Fruit fly (Drosophila melanogaster): ENCODE data around the gene CG32187.

The CG32187 gene

DNA sequence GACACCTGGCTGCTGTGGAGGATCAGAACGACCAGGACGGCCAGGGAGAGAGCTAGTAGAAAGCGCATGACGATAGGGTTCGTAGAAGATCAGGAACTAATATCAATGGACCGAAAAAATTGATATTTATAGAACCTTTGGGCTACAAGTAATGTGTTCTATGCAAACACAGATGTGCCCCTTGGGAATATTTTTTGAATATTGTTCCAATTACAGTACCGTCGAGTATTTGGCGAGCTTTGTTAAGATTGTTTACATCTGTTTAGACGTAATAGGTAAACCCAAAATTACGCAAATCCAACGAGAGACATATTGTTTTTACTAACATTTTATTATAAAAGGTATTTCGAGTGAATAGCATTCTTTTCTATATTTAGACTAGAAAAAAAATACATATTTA is 28.9 kb upstream of the CG32187 start, which contains the start of gene CG32189:
TSS of gene CG32189 (minus strand) at position 101 of the 400 bp plus-strand sequence.
- TF ChIP-seq CG12605 (GFP tag; IDR thresholded peaks at IDR 0.05) (no peak), Ets98B (GFP tag; IDR thresholded peaks at IDR 0.05) (no peak), D1 (tag; optimal IDR thresholded peaks at IDR 0.05) (no peak), CG15710 (tag; optimal IDR thresholded peaks at IDR 0.05) (no peak), CG4496 (GFP tag; IDR thresholded peaks at IDR 0.05) (no peak), CG10348 (GFP tag; IDR thresholded peaks at IDR 0.05) (no peak), CG8159 (tag; optimal IDR thresholded peaks at IDR 0.05) (no peak), CG32121 (GFP tag; IDR thresholded peaks at IDR 0.05) (no peak), fd96Ca (GFP tag; IDR thresholded peaks at IDR 0.05) (no peak), Pif1B (GFP tag; optimal IDR thresholded peaks at IDR 0.05) (no peak), gl (tag; optimal IDR thresholded peaks at IDR 0.05) (no peak)

DNA sequence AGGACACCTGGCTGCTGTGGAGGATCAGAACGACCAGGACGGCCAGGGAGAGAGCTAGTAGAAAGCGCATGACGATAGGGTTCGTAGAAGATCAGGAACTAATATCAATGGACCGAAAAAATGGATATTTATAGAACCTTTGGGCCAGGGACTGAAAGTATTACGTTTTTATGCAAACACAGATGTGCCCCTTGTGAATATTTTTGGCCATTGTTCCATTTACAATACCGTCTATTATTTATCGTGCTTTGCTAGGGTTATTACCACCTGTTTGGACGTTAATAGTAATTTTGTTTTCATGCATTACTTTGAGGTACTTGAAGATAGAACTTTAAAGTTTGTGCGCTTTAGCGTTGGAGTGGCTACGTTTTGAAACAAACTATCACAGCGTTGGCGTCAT is 27.4 kb upstream of the CG32187 start, which contains the start of gene CG32188:
TSS of gene CG32188 (minus strand) at position 101 of the 400 bp plus-strand sequence.
- no peak for TF ChIP-seq CG15710 (tag; optimal IDR thresholded peaks at IDR 0.05)
- TF ChIP-seq CG17806 (tag; optimal IDR thresholded peaks at IDR 0.05), result no peak
- TF ChIP-seq CG8159 (tag; optimal IDR thresholded peaks at IDR 0.05), result no peak
- no peak for TF ChIP-seq CG10348 (GFP tag; IDR thresholded peaks at IDR 0.05)
- no peak for TF ChIP-seq Pif1A (GFP tag; optimal IDR thresholded peaks at IDR 0.05)
- TF ChIP-seq CG12605 (GFP tag; IDR thresholded peaks at IDR 0.05), result no peak
- no peak for TF ChIP-seq CG13204 (GFP tag; optimal IDR thresholded peaks at IDR 0.05)
- no peak for TF ChIP-seq gl (tag; optimal IDR thresholded peaks at IDR 0.05)
- no peak for TF ChIP-seq fd96Ca (GFP tag; IDR thresholded peaks at IDR 0.05)
- TF ChIP-seq CG32121 (GFP tag; IDR thresholded peaks at IDR 0.05), result no peak
- no peak for TF ChIP-seq rn (GFP tag; IDR thresholded peaks at IDR 0.05)
- no peak for TF ChIP-seq CG14655 (GFP tag; optimal IDR thresholded peaks at IDR 0.05)
- no peak for TF ChIP-seq Pif1B (GFP tag; optimal IDR thresholded peaks at IDR 0.05)

DNA sequence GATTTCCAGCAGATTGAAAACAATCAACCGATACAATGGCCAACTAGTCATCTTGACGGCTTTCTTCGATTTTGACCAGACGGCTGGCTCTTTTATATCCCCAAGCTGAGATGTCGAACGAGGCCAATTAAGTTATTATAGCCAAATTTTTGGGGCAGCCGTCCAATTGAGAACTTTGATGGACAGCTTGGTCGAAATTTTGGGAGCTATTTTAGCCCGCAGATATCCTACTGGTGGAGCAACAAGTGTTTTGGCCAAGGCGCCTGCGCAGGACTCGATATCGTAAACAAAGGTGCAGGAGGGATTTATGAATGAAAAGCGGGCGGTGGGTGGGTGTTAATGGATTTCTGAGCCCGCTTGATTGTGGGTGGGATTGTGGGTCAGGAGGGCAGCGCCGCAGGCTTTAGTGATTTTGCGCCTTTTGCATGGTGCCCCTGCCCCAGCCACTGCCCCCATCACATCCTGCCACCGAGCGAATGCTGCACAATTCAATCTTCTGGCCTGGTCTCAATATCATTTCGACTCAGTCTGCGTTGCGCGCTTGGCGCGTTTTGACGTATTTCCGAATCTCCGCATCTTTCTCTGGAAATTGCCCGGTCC is 16.7 kb upstream of the CG32187 start, which contains the start of the genes Ir75c and Grd:
TSS of gene Ir75c (minus strand) at position 51 of the 600 bp plus-strand sequence.
TSS of gene Grd (plus strand) at position 550 of the 600 bp plus-strand sequence.
- TF ChIP-seq CG34367 (tag; optimal IDR thresholded peaks at IDR 0.05), result no peak
- no peak for TF ChIP-seq Pif1B (GFP tag; optimal IDR thresholded peaks at IDR 0.05)
- no peak for TF ChIP-seq CG4496 (GFP tag; IDR thresholded peaks at IDR 0.05)
- no peak for TF ChIP-seq CG14655 (GFP tag; optimal IDR thresholded peaks at IDR 0.05)
- TF ChIP-seq CG12605 (GFP tag; IDR thresholded peaks at IDR 0.05), result peak; percentile 71; the same call in 1 of the 2 replicates
- no peak for TF ChIP-seq Ets98B (GFP tag; IDR thresholded peaks at IDR 0.05)
- TF ChIP-seq CG8301 (tag; optimal IDR thresholded peaks at IDR 0.05), result no peak
- TF ChIP-seq CG9948 (tag; optimal IDR thresholded peaks at IDR 0.05), result no peak

DNA sequence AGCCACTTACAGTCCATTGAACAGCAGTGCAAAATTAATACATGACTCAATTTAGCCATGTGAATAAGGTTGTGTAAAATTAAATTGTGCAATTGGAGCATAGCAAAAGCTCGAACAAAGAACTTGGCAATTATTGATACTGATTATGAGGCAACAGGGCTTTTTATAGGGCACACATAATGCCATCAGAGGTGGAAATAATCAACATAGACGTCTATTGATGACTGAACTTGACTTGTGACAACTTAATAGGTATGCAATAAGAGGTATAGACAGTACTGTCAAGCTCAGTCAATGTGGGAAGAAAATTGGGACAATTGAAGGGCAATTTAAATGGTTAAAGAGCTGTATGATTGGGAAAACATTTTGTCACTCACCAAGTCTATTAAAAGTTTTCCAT is 13.9 kb upstream of the CG32187 start, which contains the start of gene Ir75b:
TSS of gene Ir75b (minus strand) at position 101 of the 400 bp plus-strand sequence.
- TF ChIP-seq CG14655 (GFP tag; optimal IDR thresholded peaks at IDR 0.05) (no peak), CG8159 (tag; optimal IDR thresholded peaks at IDR 0.05) (no peak)

DNA sequence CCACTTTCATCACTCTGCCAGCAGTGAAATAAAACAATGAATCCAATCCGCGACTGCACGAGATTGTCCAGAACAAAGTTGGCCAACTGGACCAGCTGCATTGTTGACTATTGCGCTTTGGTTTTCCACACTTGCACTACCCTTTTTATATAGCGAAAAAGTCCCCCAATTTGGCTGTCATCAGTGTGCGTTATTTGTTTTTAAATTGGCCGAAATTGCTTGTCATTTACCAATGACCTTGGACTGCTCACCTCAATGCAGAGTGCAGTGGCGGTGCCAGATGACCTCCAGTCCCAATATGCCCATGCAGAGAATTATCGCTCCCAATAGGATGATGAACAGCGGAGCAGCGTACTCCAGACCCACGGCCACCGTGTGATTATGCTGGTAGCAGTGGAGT is 11.7 kb upstream of the CG32187 start, which contains the start of gene Ir75a:
TSS of gene Ir75a (minus strand) at position 101 of the 400 bp plus-strand sequence.
- TF ChIP-seq CG12605 (GFP tag; IDR thresholded peaks at IDR 0.05) (no peak), Pif1A (GFP tag; optimal IDR thresholded peaks at IDR 0.05) (no peak)

DNA sequence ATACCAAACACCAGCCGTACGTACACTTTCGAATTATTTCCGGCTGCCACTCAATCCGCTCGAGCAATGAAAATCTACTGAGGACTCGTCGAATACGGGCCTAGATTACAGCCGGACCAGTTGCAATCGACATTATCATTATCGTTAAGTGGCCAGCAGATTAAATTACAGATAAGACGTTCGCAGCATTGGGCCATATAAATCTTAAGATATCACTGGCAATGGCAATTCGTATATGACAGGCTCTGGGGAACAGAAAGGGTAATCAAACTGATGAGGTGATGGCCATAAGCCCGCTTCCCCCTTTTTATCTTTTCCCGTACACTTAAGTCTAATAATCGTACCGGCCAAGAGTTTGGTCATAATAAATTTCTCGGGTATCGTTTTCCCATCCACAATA is 7.9 kb upstream of the CG32187 start, which contains the start of gene Cln3:
TSS of gene Cln3 (minus strand) at position 84 of the 400 bp plus-strand sequence.
- no peak for TF ChIP-seq Snoo (tag; optimal IDR thresholded peaks at IDR 0.05)
- TF ChIP-seq Pif1B (GFP tag; optimal IDR thresholded peaks at IDR 0.05), result no peak
- no peak for TF ChIP-seq CG9948 (tag; optimal IDR thresholded peaks at IDR 0.05)
- no peak for TF ChIP-seq CG32121 (GFP tag; IDR thresholded peaks at IDR 0.05)
- TF ChIP-seq gl (tag; optimal IDR thresholded peaks at IDR 0.05), result no peak
- TF ChIP-seq CG34367 (tag; optimal IDR thresholded peaks at IDR 0.05), result no peak
- TF ChIP-seq EcR (GFP tag; optimal IDR thresholded peaks at IDR 0.05), result no peak
- no peak for TF ChIP-seq CG14655 (GFP tag; optimal IDR thresholded peaks at IDR 0.05)
- no peak for TF ChIP-seq CG13204 (GFP tag; optimal IDR thresholded peaks at IDR 0.05)
- TF ChIP-seq Ets98B (GFP tag; IDR thresholded peaks at IDR 0.05), result no peak
- no peak for TF ChIP-seq D1 (tag; optimal IDR thresholded peaks at IDR 0.05)
- no peak for TF ChIP-seq CG4496 (GFP tag; IDR thresholded peaks at IDR 0.05)
- TF ChIP-seq CG17806 (tag; optimal IDR thresholded peaks at IDR 0.05), result no peak
- no peak for TF ChIP-seq rn (GFP tag; IDR thresholded peaks at IDR 0.05)
- TF ChIP-seq CG8159 (tag; optimal IDR thresholded peaks at IDR 0.05), result no peak
- TF ChIP-seq Pif1A (GFP tag; optimal IDR thresholded peaks at IDR 0.05), result no peak
- no peak for TF ChIP-seq CG8301 (tag; optimal IDR thresholded peaks at IDR 0.05)
- TF ChIP-seq CG12605 (GFP tag; IDR thresholded peaks at IDR 0.05), result no peak
- TF ChIP-seq CG15710 (tag; optimal IDR thresholded peaks at IDR 0.05), result no peak
- TF ChIP-seq CG10348 (GFP tag; IDR thresholded peaks at IDR 0.05), result no peak
